Fruit fly (Drosophila melanogaster): Measurements from ENCODE around the gene CG13667.

Gene CG13667

dm6 chr3L:8449202-8449799 is 44.0 kb downstream of the CG13667 start, which contains the start of gene CG6983:
CG6983 (minus strand) TSS chr3L:8449377.
- TF ChIP-seq Hr83 (GFP tag; optimal IDR thresholded peaks at IDR 0.05; ENCODE audit: poor library complexity, severe bottlenecking) (peak; percentile 12), h (GFP tag; optimal IDR thresholded peaks at IDR 0.05) (peak; percentile 4), fru (GFP tag; optimal IDR thresholded peaks at IDR 0.05) (no peak), Hr78 (GFP tag; optimal IDR thresholded peaks at IDR 0.05) (no peak), jim (GFP tag; optimal IDR thresholded peaks at IDR 0.05) (peak; percentile 19), Dfd (GFP tag; optimal IDR thresholded peaks at IDR 0.05) (no peak)

DNA sequence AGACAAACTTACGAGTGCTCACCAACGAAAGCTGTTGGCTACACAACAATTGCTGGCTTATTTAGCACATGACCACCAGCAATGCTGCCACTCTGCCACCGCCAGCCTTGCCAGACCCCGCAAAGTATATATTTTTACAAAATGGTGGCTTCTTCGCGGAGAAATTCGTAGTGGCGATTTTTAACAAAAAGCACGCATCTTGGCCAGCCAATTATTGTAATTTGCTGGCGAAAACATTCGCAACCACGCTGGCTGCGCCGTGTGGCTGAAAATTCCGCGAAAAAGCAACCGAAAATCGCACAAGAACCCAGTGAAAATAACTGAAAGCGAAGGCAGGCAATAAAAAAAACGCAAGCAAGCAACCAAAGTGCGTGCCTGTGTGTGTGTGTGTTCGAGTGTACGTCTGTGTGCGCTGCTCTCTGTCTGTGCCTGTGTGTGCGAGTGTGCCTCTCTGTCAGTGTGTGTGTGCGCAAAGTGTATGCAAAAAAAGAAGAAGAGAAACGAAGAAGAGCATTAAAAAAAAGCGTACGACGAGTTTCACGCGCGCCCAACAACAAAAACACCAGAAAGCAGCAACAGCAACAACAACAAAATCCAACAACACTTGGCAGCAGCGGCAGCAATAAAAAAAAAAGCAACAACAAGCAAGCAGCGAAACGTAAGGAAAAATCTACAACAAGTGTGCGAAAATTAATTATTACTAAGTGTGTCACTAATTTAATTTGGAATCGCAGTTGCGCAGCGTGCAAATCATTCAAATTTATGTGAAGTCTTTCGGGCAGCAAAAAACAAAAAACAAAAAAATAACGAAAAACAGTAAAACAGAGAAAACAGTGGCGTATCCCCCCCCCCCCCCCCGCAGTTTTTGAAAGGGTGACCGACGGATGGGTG is 44.8 kb downstream of the CG13667 start, which contains the start of gene Gug:
TSS of gene Gug (plus strand) at position 123 of the 891 bp plus-strand sequence.
- peak; percentile 11 for TF ChIP-seq Dfd (GFP tag; optimal IDR thresholded peaks at IDR 0.05)
- TF ChIP-seq h (GFP tag; optimal IDR thresholded peaks at IDR 0.05) = peak; percentile 57
- no peak for TF ChIP-seq Abd-B (GFP tag; optimal IDR thresholded peaks at IDR 0.05)
- TF ChIP-seq sage (GFP tag; optimal IDR thresholded peaks at IDR 0.05) = peak; percentile 35
- peak; percentile 9 for TF ChIP-seq OdsH (GFP tag; optimal IDR thresholded peaks at IDR 0.05)
- TF ChIP-seq Dif (GFP tag; optimal IDR thresholded peaks at IDR 0.05; ENCODE audit: partially characterized antibody) = peak; percentile 33
- peak; percentile 64 for TF ChIP-seq jim (GFP tag; optimal IDR thresholded peaks at IDR 0.05)
- TF ChIP-seq sv (GFP tag; optimal IDR thresholded peaks at IDR 0.05) = no peak
- no peak for TF ChIP-seq pan (optimal IDR thresholded peaks at IDR 0.05)
- peak; percentile 12 for TF ChIP-seq br (GFP tag; optimal IDR thresholded peaks at IDR 0.05)
- TF ChIP-seq Myc (optimal IDR thresholded peaks at IDR 0.05) = peak; percentile 7
- no peak for TF ChIP-seq brk (GFP tag; optimal IDR thresholded peaks at IDR 0.05)
- TF ChIP-seq Hr78 (GFP tag; optimal IDR thresholded peaks at IDR 0.05) = no peak
- no peak for TF ChIP-seq rgr (GFP tag; optimal IDR thresholded peaks at IDR 0.05)
- TF ChIP-seq Vsx2 (GFP tag; optimal IDR thresholded peaks at IDR 0.05; ENCODE audit: partially characterized antibody) = no peak
- peak; percentile 3 for TF ChIP-seq Hr83 (GFP tag; optimal IDR thresholded peaks at IDR 0.05; ENCODE audit: poor library complexity, severe bottlenecking)
- peak; percentile 83 for TF ChIP-seq Sp1 (GFP tag; optimal IDR thresholded peaks at IDR 0.05)
- TF ChIP-seq N (GFP tag; optimal IDR thresholded peaks at IDR 0.05) = peak; percentile 57
- TF ChIP-seq Rel (GFP tag; optimal IDR thresholded peaks at IDR 0.05) = no peak
- TF ChIP-seq Rel (tag; optimal IDR thresholded peaks at IDR 0.05) = peak; percentile 40
- peak; percentile 53 for TF ChIP-seq CrebA (GFP tag; optimal IDR thresholded peaks at IDR 0.05; ENCODE audit: borderline replicate concordance)
- peak; percentile 6 for TF ChIP-seq CG9705 (GFP tag; optimal IDR thresholded peaks at IDR 0.05)
- peak; percentile 2 for TF ChIP-seq woc (GFP tag; optimal IDR thresholded peaks at IDR 0.05)

dm6 chr3L:8450747-8451146 is 45.5 kb downstream of the CG13667 start:
- TF ChIP-seq foxo (GFP tag; optimal IDR thresholded peaks at IDR 0.05) = no peak
- TF ChIP-seq N (GFP tag; optimal IDR thresholded peaks at IDR 0.05) = no peak
- no peak for TF ChIP-seq dsf (GFP tag; optimal IDR thresholded peaks at IDR 0.05; ENCODE audit: borderline replicate concordance)
- no peak for TF ChIP-seq fru (GFP tag; optimal IDR thresholded peaks at IDR 0.05)
- TF ChIP-seq Dfd (GFP tag; optimal IDR thresholded peaks at IDR 0.05) = peak; percentile 75
- TF ChIP-seq dl (GFP tag; optimal IDR thresholded peaks at IDR 0.05; ENCODE audit: insufficient read depth in 1 of 2, partially characterized antibody in 2 of 2) = no peak

dm6 chr3L:8451966-8452620 is 46.8 kb downstream of the CG13667 start:
- TF ChIP-seq sage (GFP tag; optimal IDR thresholded peaks at IDR 0.05) = no peak
- TF ChIP-seq br (GFP tag; optimal IDR thresholded peaks at IDR 0.05) = no peak
- no peak for TF ChIP-seq Vsx2 (GFP tag; optimal IDR thresholded peaks at IDR 0.05; ENCODE audit: partially characterized antibody)
- TF ChIP-seq lola (GFP tag; optimal IDR thresholded peaks at IDR 0.05) = no peak
- TF ChIP-seq Myc (optimal IDR thresholded peaks at IDR 0.05) = no peak
- TF ChIP-seq Dif (GFP tag; optimal IDR thresholded peaks at IDR 0.05; ENCODE audit: partially characterized antibody) = no peak
- TF ChIP-seq CrebA (GFP tag; optimal IDR thresholded peaks at IDR 0.05; ENCODE audit: borderline replicate concordance) = no peak
- no peak for TF ChIP-seq foxo (GFP tag; optimal IDR thresholded peaks at IDR 0.05)
- TF ChIP-seq usp (GFP tag; optimal IDR thresholded peaks at IDR 0.05) = no peak
- TF ChIP-seq jim (GFP tag; optimal IDR thresholded peaks at IDR 0.05) = no peak
- TF ChIP-seq psq (GFP tag; optimal IDR thresholded peaks at IDR 0.05) = no peak
- no peak for TF ChIP-seq dl (GFP tag; optimal IDR thresholded peaks at IDR 0.05; ENCODE audit: insufficient read depth in 1 of 2, partially characterized antibody in 2 of 2)
- no peak for TF ChIP-seq N (GFP tag; optimal IDR thresholded peaks at IDR 0.05)
- TF ChIP-seq Hr83 (GFP tag; optimal IDR thresholded peaks at IDR 0.05; ENCODE audit: poor library complexity, severe bottlenecking) = no peak

Data from whole organism, wandering third instar larva.